Worm (Caenorhabditis elegans): ENCODE measurements around the gene nhr-13.

The nhr-13 gene

DNA sequence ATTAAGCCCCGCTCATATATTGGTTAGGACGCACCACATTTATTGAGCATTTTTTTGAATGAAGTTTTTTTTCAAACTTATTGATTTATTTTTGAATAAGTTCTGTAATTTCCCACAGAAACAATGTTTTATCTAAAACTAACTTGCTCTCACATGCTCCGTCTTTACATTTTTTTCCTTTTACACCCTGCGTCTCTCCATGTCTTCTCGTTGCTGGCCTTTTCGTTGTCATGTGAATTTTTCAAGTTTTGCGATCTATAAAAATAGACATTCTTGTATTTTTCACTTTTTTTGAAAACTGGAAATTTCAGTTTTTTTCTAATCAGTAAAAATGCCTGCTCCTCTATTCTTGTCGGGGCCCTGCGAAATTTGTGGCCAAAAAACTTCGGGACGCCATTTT, 38.6 kb downstream of the nhr-13 start, which contains the start of gene nhr-134:
Gene nhr-134 (plus strand): TSS at position 312 of the 400 bp plus-strand sequence.
- TF ChIP-seq rnt-1 (tag; optimal IDR thresholded peaks at IDR 0.05) (no peak), aly-2 (tag; optimal IDR thresholded peaks at IDR 0.05) (no peak), ceh-90 (tag; optimal IDR thresholded peaks at IDR 0.05) (no peak), fos-1 (tag; optimal IDR thresholded peaks at IDR 0.05) (no peak), nhr-20 (tag; optimal IDR thresholded peaks at IDR 0.05) (peak; percentile 26), elt-2 (tag; optimal IDR thresholded peaks at IDR 0.05) (peak; percentile 54), nhr-77 (tag; optimal IDR thresholded peaks at IDR 0.05) (no peak), lin-35 (GFP tag; optimal IDR thresholded peaks at IDR 0.05) (peak in 1 of 2 experiments; percentile 10), efl-1 (optimal IDR thresholded peaks at IDR 0.05) (peak in 1 of 2 experiments; percentile 2), efl-1 (GFP tag; optimal IDR thresholded peaks at IDR 0.05 in 1 of 2) (peak in 1 of 2 experiments; percentile 12), pqm-1 (tag; optimal IDR thresholded peaks at IDR 0.05) (no peak), tbx-2 (tag; optimal IDR thresholded peaks at IDR 0.05) (no peak), fkh-10 (GFP tag; optimal IDR thresholded peaks at IDR 0.05) (no peak)

DNA sequence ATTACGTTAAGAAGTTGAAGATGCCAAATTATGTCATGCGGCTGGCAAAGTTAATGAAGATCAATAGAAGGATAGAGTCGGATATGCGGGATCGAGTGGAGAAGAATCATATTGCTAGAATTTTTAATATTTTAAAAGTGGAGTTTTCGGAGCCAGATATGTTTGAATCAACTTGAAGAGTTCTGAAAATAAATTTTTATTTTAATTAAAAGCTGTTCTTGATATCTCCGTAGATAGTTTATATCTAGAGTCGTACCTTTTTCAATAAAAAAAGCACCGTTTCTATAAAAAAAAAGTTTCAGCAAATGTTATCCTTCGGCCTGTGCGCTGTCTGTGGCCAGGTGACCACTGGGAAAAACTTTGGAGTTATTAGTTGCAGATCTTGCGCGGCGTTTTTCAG, 40.9 kb downstream of the nhr-13 start, which contains the start of gene nhr-96:
Gene nhr-96 (plus strand): TSS at position 301 of the 400 bp plus-strand sequence.
- TF ChIP-seq nhr-19 (GFP tag; conservative IDR thresholded peaks at IDR 0.05) (no peak), ama-1 (optimal IDR thresholded peaks at IDR 0.05) (no peak), mab-9 (GFP tag; IDR thresholded peaks at IDR 0.05) (no peak), efl-1 (optimal IDR thresholded peaks at IDR 0.05) (no peak), efl-1 (GFP tag; optimal IDR thresholded peaks at IDR 0.05 in 1 of 2) (peak in 1 of 2 experiments; percentile 70), sox-4 (tag; optimal IDR thresholded peaks at IDR 0.05) (no peak), hpl-2 (GFP tag; optimal IDR thresholded peaks at IDR 0.05) (no peak), unc-30 (tag; optimal IDR thresholded peaks at IDR 0.05) (no peak), tbx-2 (tag; optimal IDR thresholded peaks at IDR 0.05) (no peak), ceh-82 (tag; optimal IDR thresholded peaks at IDR 0.05) (no peak)

DNA sequence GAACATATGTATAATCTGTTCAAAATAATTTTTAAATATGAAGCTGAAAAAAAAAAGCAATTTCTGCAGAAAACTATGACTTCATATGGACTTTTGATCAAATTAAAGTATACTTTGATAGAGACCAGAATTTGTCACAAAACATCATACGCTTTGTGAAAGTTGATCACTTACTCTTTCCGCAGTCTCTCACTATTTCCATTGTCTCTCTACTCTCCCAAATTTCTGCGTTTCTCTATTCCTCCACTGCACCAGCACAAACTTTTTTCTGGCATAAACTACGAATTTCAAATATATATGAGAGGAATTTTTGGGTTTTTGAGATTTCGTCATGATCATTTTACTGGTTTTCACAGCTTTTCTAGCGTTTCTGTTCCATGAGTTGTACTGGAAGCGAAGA, 43.6 kb downstream of the nhr-13 start, which contains the start of gene cyp-33C4:
Gene cyp-33C4 (plus strand): TSS at position 293 of the 400 bp plus-strand sequence.
- TF ChIP-seq lin-13 (GFP tag; optimal IDR thresholded peaks at IDR 0.05) (no peak), unc-30 (tag; optimal IDR thresholded peaks at IDR 0.05) (no peak), aly-2 (tag; optimal IDR thresholded peaks at IDR 0.05) (no peak), pqm-1 (tag; optimal IDR thresholded peaks at IDR 0.05) (no peak), swsn-7 (tag; optimal IDR thresholded peaks at IDR 0.05) (peak; percentile 34), efl-1 (optimal IDR thresholded peaks at IDR 0.05) (peak; percentile 26 to 48), efl-1 (GFP tag; optimal IDR thresholded peaks at IDR 0.05 in 1 of 2) (peak; percentile 13 to 82), nhr-90 (tag; optimal IDR thresholded peaks at IDR 0.05; ENCODE audit: poor library complexity) (no peak), fkh-10 (GFP tag; optimal IDR thresholded peaks at IDR 0.05) (no peak), nhr-71 (tag; optimal IDR thresholded peaks at IDR 0.05) (peak; percentile 58), lin-35 (GFP tag; optimal IDR thresholded peaks at IDR 0.05) (peak in 1 of 2 experiments; percentile 35), snu-23 (GFP tag; optimal IDR thresholded peaks at IDR 0.05) (peak; percentile 60), fkh-4 (tag; optimal IDR thresholded peaks at IDR 0.05; ENCODE audit: borderline replicate concordance) (no peak), nhr-47 (tag; optimal IDR thresholded peaks at IDR 0.05) (peak; percentile 33), fkh-8 (tag; optimal IDR thresholded peaks at IDR 0.05) (peak; percentile 55), nhr-11 (tag; optimal IDR thresholded peaks at IDR 0.05) (no peak), elt-2 (tag; optimal IDR thresholded peaks at IDR 0.05) (peak; percentile 18), elt-3 (tag; optimal IDR thresholded peaks at IDR 0.05) (no peak), nhr-20 (tag; optimal IDR thresholded peaks at IDR 0.05) (peak; percentile 86), unc-130 (tag; optimal IDR thresholded peaks at IDR 0.05) (no peak), mep-1 (tag; optimal IDR thresholded peaks at IDR 0.05) (peak; percentile 13), ceh-82 (tag; optimal IDR thresholded peaks at IDR 0.05) (peak in 1 of 3 experiments; percentile 20), unc-62 (GFP tag; optimal IDR thresholded peaks at IDR 0.05) (no peak), dpl-1 (GFP tag; optimal IDR thresholded peaks at IDR 0.05) (peak in 1 of 3 experiments; percentile 26), mdl-1 (tag; optimal IDR thresholded peaks at IDR 0.05) (no peak), lsy-2 (tag; optimal IDR thresholded peaks at IDR 0.05) (peak in 1 of 2 experiments; percentile 42), blmp-1 (tag; optimal IDR thresholded peaks at IDR 0.05) (peak; percentile 80), nhr-76 (tag; optimal IDR thresholded peaks at IDR 0.05) (no peak), ets-5 (GFP tag; IDR thresholded peaks at IDR 0.05) (no peak)
